Worm (Caenorhabditis elegans): Measurements from ENCODE around the gene daf-6.

Gene daf-6

ce11 chrX:14931443-14931842, 43.2 kb downstream of the daf-6 start:
- TF ChIP-seq snpc-4 (tag; optimal IDR thresholded peaks at IDR 0.05) (peak; percentile 1), jun-1 (tag; optimal IDR thresholded peaks at IDR 0.05) (no peak)

- no peak for TF ChIP-seq egl-27 (tag; optimal IDR thresholded peaks at IDR 0.05)
- peak; percentile 80 for TF ChIP-seq snpc-4 (tag; optimal IDR thresholded peaks at IDR 0.05)
- no peak for TF ChIP-seq unc-39 (tag; optimal IDR thresholded peaks at IDR 0.05)
Observed at ce11 chrX:14938188-14938587, 49.9 kb downstream of the daf-6 start.
